Fruit fly (Drosophila melanogaster): ENCODE results near the gene Act5C.

Act5C gene

DNA sequence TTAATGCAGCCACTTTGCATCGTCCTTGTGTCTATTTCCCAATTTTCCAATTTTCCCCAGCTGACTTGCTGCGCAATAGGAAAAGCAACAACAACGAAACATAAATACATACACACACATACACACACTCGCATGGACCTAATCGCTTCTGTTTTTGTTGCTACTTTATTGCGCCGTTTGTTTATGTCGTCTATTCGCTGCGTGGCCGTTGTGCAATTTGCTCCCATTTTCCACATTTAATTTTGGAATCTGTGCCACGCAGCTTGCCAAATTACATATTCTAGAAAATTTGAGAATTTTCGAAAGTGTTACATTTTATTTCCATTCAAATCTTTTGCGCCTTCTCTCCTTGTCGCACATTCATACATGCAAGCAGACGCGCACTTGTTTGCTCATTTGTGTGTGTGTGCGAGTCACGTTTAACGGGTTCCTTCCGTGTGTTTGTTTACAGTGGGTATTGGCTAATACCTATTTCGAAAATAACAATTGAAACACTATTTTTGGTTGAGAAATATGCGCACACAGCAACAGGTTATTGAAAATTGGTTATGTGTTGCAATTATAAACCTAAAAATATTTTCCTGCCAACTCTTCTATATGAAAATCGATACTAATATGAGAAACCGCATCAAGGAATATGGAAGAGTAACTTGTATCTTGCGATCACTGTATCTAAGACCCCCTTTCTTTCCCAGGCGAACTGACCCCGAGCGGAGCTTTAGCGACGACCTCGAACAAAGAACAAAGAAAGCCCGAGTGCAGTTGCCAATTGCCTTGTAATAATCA lies 20.3 kb upstream of the Act5C start (continued):
- TF ChIP-seq CG15601 (tag; optimal IDR thresholded peaks at IDR 0.05) = peak; percentile 51
- peak; percentile 19; the same call in 1 of the 2 replicates for TF ChIP-seq CG9215 (GFP tag; IDR thresholded peaks at IDR 0.05)
- no peak for TF ChIP-seq pan (optimal IDR thresholded peaks at IDR 0.05)
- TF ChIP-seq pan (GFP tag; optimal IDR thresholded peaks at IDR 0.05 in 1 of 2, IDR thresholded peaks at IDR 0.05 in 1 of 2) = peak in 1 of 2 experiments; percentile 40
- peak; percentile 81 for TF ChIP-seq row (GFP tag; IDR thresholded peaks at IDR 0.05)
- no peak for TF ChIP-seq CG4730 (GFP tag; IDR thresholded peaks at IDR 0.05)
- no peak for TF ChIP-seq CG10959 (GFP tag; IDR thresholded peaks at IDR 0.05)
- no peak for TF ChIP-seq D (optimal IDR thresholded peaks at IDR 0.05)
- TF ChIP-seq D (GFP tag; optimal IDR thresholded peaks at IDR 0.05) = peak; percentile 32
- no peak for TF ChIP-seq grn (GFP tag; optimal IDR thresholded peaks at IDR 0.05)
- no peak for TF ChIP-seq nerfin-2 (GFP tag; IDR thresholded peaks at IDR 0.05; ENCODE audit: partially characterized antibody)
- peak; percentile 24 for TF ChIP-seq tx (GFP tag; optimal IDR thresholded peaks at IDR 0.05)
- no peak for TF ChIP-seq pros (GFP tag; optimal IDR thresholded peaks at IDR 0.05)
- peak; percentile 46 for TF ChIP-seq Blimp-1 (GFP tag; optimal IDR thresholded peaks at IDR 0.05)
- peak; percentile 32 for TF ChIP-seq CG14710 (tag; optimal IDR thresholded peaks at IDR 0.05)
- TF ChIP-seq Hr51 (GFP tag; optimal IDR thresholded peaks at IDR 0.05) = peak in 1 of 2 experiments; percentile 53
- peak; percentile 49 for TF ChIP-seq Hsf (GFP tag; optimal IDR thresholded peaks at IDR 0.05)
- peak; percentile 52 for TF ChIP-seq slbo (GFP tag; IDR thresholded peaks at IDR 0.05)
- TF ChIP-seq vnd (GFP tag; IDR thresholded peaks at IDR 0.05; ENCODE audit: partially characterized antibody) = no peak
- TF ChIP-seq CG9727 (GFP tag; optimal IDR thresholded peaks at IDR 0.05) = peak; percentile 7
- TF ChIP-seq slou (GFP tag; optimal IDR thresholded peaks at IDR 0.05) = no peak
- no peak for TF ChIP-seq ac (GFP tag; optimal IDR thresholded peaks at IDR 0.05)
- TF ChIP-seq CG4360 (GFP tag; IDR thresholded peaks at IDR 0.05) = peak; percentile 87
- peak; percentile 40 for TF ChIP-seq CG8388 (GFP tag; optimal IDR thresholded peaks at IDR 0.05)
- peak; percentile 54 for TF ChIP-seq kni (GFP tag; optimal IDR thresholded peaks at IDR 0.05)
- no peak for TF ChIP-seq CG2129 (GFP tag; IDR thresholded peaks at IDR 0.05; ENCODE audit: partially characterized antibody)
- peak; percentile 63 for TF ChIP-seq CG12769 (tag; optimal IDR thresholded peaks at IDR 0.05)
- TF ChIP-seq shn (GFP tag; optimal IDR thresholded peaks at IDR 0.05) = peak; percentile 39
- no peak for TF ChIP-seq ssp (GFP tag; IDR thresholded peaks at IDR 0.05)
- TF ChIP-seq ems (GFP tag; optimal IDR thresholded peaks at IDR 0.05) = peak; percentile 35
- peak; percentile 69 for TF ChIP-seq lab (GFP tag; optimal IDR thresholded peaks at IDR 0.05)
- no peak for TF ChIP-seq bigmax (GFP tag; optimal IDR thresholded peaks at IDR 0.05)
- peak; percentile 53 for TF ChIP-seq CG8924 (tag; optimal IDR thresholded peaks at IDR 0.05)
- no peak for TF ChIP-seq CG16779 (GFP tag; IDR thresholded peaks at IDR 0.05)
- no peak for TF ChIP-seq Adf1 (GFP tag; IDR thresholded peaks at IDR 0.05)
- peak; percentile 65 for TF ChIP-seq CG1603 (tag; optimal IDR thresholded peaks at IDR 0.05)
- no peak for TF ChIP-seq sim (GFP tag; IDR thresholded peaks at IDR 0.05)
- TF ChIP-seq eyg (GFP tag; optimal IDR thresholded peaks at IDR 0.05) = no peak
- TF ChIP-seq CG11398 (GFP tag; optimal IDR thresholded peaks at IDR 0.05) = no peak
- no peak for TF ChIP-seq vfl (GFP tag; optimal IDR thresholded peaks at IDR 0.05)
- no peak for TF ChIP-seq zfh1 (GFP tag; IDR thresholded peaks at IDR 0.05)
- TF ChIP-seq tin (GFP tag; optimal IDR thresholded peaks at IDR 0.05) = peak; percentile 32
- peak; percentile 74 for TF ChIP-seq CG2120 (GFP tag; optimal IDR thresholded peaks at IDR 0.05)
- TF ChIP-seq CG33213 (GFP tag; optimal IDR thresholded peaks at IDR 0.05) = peak; percentile 20
- TF ChIP-seq Doc2 (GFP tag; IDR thresholded peaks at IDR 0.05) = no peak
- TF ChIP-seq pb (GFP tag; optimal IDR thresholded peaks at IDR 0.05) = no peak
- no peak for TF ChIP-seq tap (tag; optimal IDR thresholded peaks at IDR 0.05)
- peak; percentile 31 for TF ChIP-seq CG15696 (tag; optimal IDR thresholded peaks at IDR 0.05)
- TF ChIP-seq tio (GFP tag; optimal IDR thresholded peaks at IDR 0.05) = no peak
- peak; percentile 0 for TF ChIP-seq Myb (GFP tag; optimal IDR thresholded peaks at IDR 0.05)

All from whole organism, embryonic.